Worm (Caenorhabditis elegans): ENCODE measurements around the gene W06G6.15.
"Not testable (repeated sequence)": the region's sequence is repeated elsewhere in the genome, so short reads cannot be mapped to it uniquely, and the experiment has no call there.

DNA sequence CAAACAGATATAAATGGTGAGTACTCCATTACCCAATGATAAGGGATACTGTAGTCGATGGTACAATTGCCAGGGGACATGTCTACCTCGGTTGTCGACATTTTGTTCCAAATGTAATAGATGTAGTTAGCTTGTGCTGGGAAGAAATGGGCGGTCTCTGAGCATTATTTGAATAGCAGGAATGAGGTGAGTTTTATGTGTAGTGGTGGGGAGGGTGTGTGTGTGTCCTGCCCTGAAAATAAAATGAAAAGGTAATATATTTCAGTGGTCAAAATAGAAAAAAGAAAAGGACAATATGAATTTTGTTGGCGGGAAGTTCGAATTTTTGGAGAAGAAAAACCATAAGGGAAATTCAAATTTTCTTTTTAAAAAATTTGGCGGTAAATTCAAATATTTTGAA is 6.5 kb downstream of the W06G6.15 start, which contains the start of gene Y70C5B.2:
- not testable (repeated sequence) for TF ChIP-seq him-1, dao-5, W03F9.2 (tag; optimal IDR thresholded peaks at IDR 0.05)

Measured in whole organism, L4/young adult.